Fruit fly (Drosophila melanogaster): ENCODE data around the gene CG13050.

CG13050 gene

DNA sequence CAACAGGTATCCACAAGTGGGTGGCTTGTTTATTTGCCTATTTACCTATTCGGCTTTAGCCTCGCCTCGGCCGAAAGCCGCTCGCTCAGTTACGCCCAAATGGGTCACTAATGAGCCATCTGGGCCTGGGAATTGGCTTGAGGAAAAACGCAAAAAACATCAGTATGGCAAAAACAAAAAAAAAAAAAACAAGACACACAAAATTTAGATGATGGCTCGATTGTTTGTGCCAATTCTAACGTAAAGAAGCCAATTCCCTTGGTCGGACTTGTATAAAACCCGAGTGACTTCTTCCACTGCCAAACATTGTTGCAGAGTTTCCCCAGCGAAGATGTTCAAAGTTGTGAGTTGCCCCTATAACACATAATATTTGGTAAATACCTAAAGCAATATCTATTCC, 22.1 kb upstream of the CG13050 start, which contains the start of gene CG4982:
CG4982 (plus strand) TSS at position 301 of the 400 bp plus-strand sequence.
- TF ChIP-seq CG8478 (optimal IDR thresholded peaks at IDR 0.05) (no peak), CTCF (optimal IDR thresholded peaks at IDR 0.05) (no peak)

DNA sequence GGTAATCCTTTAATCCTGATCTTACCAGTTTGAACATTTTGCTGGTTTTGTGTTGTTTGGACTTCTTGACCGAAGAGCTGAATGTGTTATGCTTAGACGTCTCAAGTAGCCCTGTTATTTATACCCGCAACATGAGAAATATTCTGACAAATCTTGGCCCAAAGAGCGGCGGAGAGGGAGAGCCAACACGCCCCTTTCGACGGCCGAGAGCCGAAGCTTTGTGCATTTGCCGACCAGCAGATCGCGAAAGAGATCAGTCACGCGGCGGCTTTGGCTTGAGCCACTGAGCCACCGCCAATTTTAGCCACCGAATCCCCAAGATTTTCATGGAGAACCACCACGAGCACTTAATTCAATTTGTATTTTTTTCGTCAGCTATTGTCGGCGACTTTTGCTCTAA, 16.4 kb upstream of the CG13050 start, which contains the start of gene CG4962:
CG4962 (minus strand) TSS at position 101 of the 400 bp plus-strand sequence.
- TF ChIP-seq CG8478 (optimal IDR thresholded peaks at IDR 0.05) (no peak), CTCF (optimal IDR thresholded peaks at IDR 0.05) (no peak)

dm6 chr3L:16291678-16292077, 12.6 kb upstream of the CG13050 start:
- TF ChIP-seq CG8478 (optimal IDR thresholded peaks at IDR 0.05) (no peak), CTCF (optimal IDR thresholded peaks at IDR 0.05) (no peak)

DNA sequence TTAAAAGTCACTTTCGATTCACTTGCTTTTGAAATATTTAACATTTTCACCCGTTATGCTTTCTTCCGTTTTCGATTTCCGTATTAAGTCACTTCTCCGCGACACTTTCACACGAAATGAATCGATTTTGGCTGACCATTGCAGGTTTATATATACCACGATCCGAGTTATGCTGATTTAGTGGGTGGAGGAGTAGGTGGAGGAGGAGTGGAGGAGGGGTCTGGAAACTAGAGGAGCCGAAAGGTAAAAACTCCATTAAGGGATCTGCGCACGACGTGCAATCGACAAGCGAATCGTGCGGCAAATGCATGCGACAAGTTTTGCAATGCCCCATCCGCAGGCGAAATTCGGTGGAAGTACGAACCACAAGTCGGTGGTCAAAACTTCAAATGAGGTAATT, 11.8 kb upstream of the CG13050 start, which contains the start of gene CG13045:
CG13045 (minus strand) TSS at position 101 of the 400 bp plus-strand sequence.
- TF ChIP-seq CG8478 (optimal IDR thresholded peaks at IDR 0.05) (no peak), CTCF (optimal IDR thresholded peaks at IDR 0.05) (no peak)

DNA sequence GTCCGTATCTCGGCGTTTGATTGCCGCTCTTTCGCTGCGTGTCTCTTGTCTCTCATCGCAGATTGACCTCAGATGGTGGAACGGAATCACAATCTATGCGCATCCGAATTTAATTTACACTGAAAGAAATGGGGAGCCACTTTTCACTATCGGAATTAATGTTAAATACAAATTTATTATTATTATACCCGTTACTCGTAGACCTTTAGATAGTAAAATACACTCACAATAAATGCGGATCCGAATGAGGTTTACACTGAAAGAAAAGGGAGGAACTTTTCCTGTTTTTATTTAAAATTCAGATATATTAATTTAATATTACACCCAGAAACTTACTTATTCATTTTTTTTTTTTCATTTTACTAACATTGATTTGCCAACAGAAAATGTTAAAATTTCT, 10.0 kb upstream of the CG13050 start:
- TF ChIP-seq CG8478 (optimal IDR thresholded peaks at IDR 0.05) = no peak
- TF ChIP-seq CTCF (optimal IDR thresholded peaks at IDR 0.05) = no peak

DNA sequence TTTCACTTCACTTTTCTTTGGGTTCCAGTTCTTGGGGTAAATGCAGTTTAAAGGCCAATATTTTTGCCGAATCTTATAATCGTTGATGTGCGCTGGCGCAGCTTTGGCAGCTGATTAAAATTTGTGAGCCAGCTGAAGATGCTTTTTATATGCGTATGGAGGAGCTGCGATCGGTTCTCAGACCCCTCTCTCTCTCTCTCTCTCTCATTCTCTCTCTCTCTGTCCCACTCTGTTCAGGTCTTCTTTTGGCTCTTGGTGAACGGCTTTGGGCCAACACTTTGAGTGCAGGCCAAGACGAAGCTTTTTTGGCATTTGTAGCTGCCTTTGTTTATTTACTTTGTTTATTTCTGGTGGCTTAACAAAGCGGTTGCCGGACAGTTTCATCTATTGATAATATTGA, 9.3 kb upstream of the CG13050 start, which contains the start of gene CG13046:
CG13046 (minus strand) TSS at position 101 of the 400 bp plus-strand sequence.
- TF ChIP-seq CG8478 (optimal IDR thresholded peaks at IDR 0.05) = no peak
- no peak for TF ChIP-seq CTCF (optimal IDR thresholded peaks at IDR 0.05)

dm6 chr3L:16286258-16286657, 7.2 kb upstream of the CG13050 start:
- TF ChIP-seq CTCF (optimal IDR thresholded peaks at IDR 0.05) = no peak
- no peak for TF ChIP-seq CG8478 (optimal IDR thresholded peaks at IDR 0.05)

dm6 chr3L:16285346-16285911, 6.4 kb upstream of the CG13050 start, which contains the start of gene CG13047:
TSS of gene CG13047 (minus strand) at chr3L:16285396.
- TF ChIP-seq CG8478 (optimal IDR thresholded peaks at IDR 0.05) = no peak
- no peak for TF ChIP-seq CTCF (optimal IDR thresholded peaks at IDR 0.05)

dm6 chr3L:16283821-16284220, 4.8 kb upstream of the CG13050 start, which contains the start of gene CG13048:
TSS of gene CG13048 (minus strand) at chr3L:16283921.
- TF ChIP-seq CTCF (optimal IDR thresholded peaks at IDR 0.05) = no peak

DNA sequence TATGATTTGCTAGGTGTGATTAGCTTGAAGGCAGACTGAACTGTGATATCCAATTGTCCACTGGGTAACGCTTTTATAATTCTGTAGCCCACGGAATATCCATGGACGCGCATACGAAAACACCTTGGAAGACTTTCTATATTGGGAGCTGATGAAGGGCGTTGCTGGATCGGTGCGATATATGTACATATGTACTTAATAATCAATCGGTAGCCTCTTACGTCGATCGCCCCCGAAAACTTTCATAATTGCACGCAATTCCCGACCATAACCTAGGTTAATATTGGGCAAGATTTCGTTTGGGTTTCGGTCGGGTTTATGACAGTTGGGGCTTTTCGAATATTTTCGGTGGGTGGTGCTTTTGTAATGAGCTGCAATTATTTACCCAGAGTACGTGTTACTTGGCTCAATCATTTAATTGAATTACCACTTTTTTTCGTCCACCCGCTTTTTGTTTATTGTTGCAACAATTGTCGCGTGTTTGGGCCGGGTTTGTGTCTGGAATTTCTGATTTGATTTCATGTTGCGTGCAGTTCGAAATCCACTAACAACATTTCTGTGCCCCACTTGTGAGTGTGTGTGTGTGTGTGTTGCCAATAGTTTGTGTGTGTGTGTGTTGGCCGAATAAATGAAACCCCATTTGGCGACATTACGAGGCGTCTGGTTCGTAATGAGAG, 2.9 kb upstream of the CG13050 start, which contains the start of gene CG13049:
CG13049 (minus strand) TSS at position 51 of the 677 bp plus-strand sequence.
- TF ChIP-seq CTCF (optimal IDR thresholded peaks at IDR 0.05) (no peak), CG8478 (optimal IDR thresholded peaks at IDR 0.05) (no peak)

- TF ChIP-seq CG8478 (optimal IDR thresholded peaks at IDR 0.05) (no peak), CTCF (optimal IDR thresholded peaks at IDR 0.05) (no peak)
Measured at dm6 chr3L:16279987-16280454, 950 bp upstream of the CG13050 start, which contains the start of gene CG13064. TSS of gene CG13064 (plus strand) at chr3L:16280404.

DNA sequence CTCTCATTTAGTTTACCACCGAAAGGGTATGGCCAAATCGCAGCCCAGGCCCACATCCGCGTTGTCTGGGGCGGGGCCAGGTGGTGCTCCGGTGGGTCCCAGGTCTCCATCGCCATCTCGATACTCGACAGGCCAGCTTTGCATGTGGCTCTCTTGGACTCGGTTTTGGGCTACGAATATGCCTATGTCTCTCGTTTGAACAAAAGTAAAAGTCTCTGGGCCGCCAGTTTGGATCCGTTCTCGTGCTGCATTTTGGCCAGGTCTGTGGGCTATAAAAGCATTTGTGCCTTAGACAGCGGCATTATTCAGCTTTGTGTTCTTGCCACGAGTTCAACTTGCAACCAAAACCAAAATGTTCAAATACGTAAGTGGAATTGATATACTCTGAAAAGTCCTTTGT, 1.9 kb downstream of the CG13050 start, which contains the start of gene CG13065:
CG13065 (plus strand) TSS at position 301 of the 400 bp plus-strand sequence.
- TF ChIP-seq CTCF (optimal IDR thresholded peaks at IDR 0.05) (no peak), CG8478 (optimal IDR thresholded peaks at IDR 0.05) (no peak)

dm6 chr3L:16275391-16276017, 3.6 kb downstream of the CG13050 start:
- TF ChIP-seq CG8478 (optimal IDR thresholded peaks at IDR 0.05) (no peak), CTCF (optimal IDR thresholded peaks at IDR 0.05) (no peak)

- TF ChIP-seq CG8478 (optimal IDR thresholded peaks at IDR 0.05) = no peak
- no peak for TF ChIP-seq CTCF (optimal IDR thresholded peaks at IDR 0.05)
Measured at dm6 chr3L:16272338-16272959, 6.6 kb downstream of the CG13050 start, which contains the start of gene CG13066. TSS of gene CG13066 (plus strand) at chr3L:16272909.
